Worm (Caenorhabditis elegans) whole organism, young adult: ENCODE results near the gene nspg-3.

Source experiments
- Y53F4B.3 ChIP-seq: fragments of 200-800 bp; sonication (Bioruptor generic); IDR thresholded peaks from 2 replicates; pipeline ENCODE4 v1.3.6; 2022; ENCODE audit warnings: missing genetic modification reagents, missing genetic modification characterization, missing compliant biosample characterization
- ceh-27 ChIP-seq: fragments of 200-800 bp; sonication (Bioruptor generic); optimal IDR thresholded peaks from 2 replicates; lab custom pipeline; 2018; ENCODE audit warnings: mild to moderate bottlenecking, missing genetic modification characterization, moderate library complexity, missing compliant biosample characterization
- efl-1 ChIP-seq: fragments of 150-350 bp; optimal IDR thresholded peaks from 2 replicates; lab custom pipeline; 2014; ENCODE audit warnings: missing biosample characterization, missing genetic modification reagents, missing genetic modification characterization
- fkh-3 ChIP-seq: sonication (generic microtip); optimal IDR thresholded peaks from 2 replicates; lab custom pipeline; 2016; ENCODE audit warnings: mild to moderate bottlenecking, missing genetic modification characterization, missing compliant biosample characterization
- hlh-12 ChIP-seq: sonication (generic microtip); optimal IDR thresholded peaks from 2 replicates; lab custom pipeline; 2016; ENCODE audit warnings: missing genetic modification characterization, missing compliant biosample characterization
- hmg-20 ChIP-seq: fragments of 200-800 bp; sonication (Bioruptor generic); IDR thresholded peaks from 2 replicates; pipeline ENCODE4 v1.3.6; 2022; ENCODE audit warnings: missing genetic modification reagents, missing genetic modification characterization, missing compliant biosample characterization
- lin-35 ChIP-seq, 3 experiments: fragments of 150-350 bp in 2 of 3; sonication (generic microtip) in 1 of 3; optimal IDR thresholded peaks; 2 replicates each; lab custom pipeline; 2014 to 2018; ENCODE audit warnings: missing biosample characterization in 3 of 3, missing genetic modification characterization in 3 of 3, missing genetic modification reagents in 3 of 3
- mxl-1 ChIP-seq: sonication (generic microtip); optimal IDR thresholded peaks from 2 replicates; lab custom pipeline; 2016; ENCODE audit warnings: missing genetic modification characterization, missing compliant biosample characterization
- pbrm-1 ChIP-seq: fragments of 200-800 bp; sonication (Bioruptor generic); IDR thresholded peaks from 2 replicates; pipeline ENCODE4 v1.3.6; 2022; ENCODE audit warnings: missing genetic modification reagents, missing genetic modification characterization, missing compliant biosample characterization
- unc-62 ChIP-seq: fragments of 150-350 bp; optimal IDR thresholded peaks from 2 replicates; lab custom pipeline; 2014; ENCODE audit warnings: missing biosample characterization, missing genetic modification reagents, missing genetic modification characterization

ce11 chrII:6046023-6046631, 45.4 kb upstream of the nspg-3 start:
- no peak for TF ChIP-seq hmg-20 (GFP tag; lab: Robert Waterston, UW)
- TF ChIP-seq Y53F4B.3 (GFP tag; lab: Robert Waterston, UW): no peak
- TF ChIP-seq efl-1 (GFP tag; lab: Kevin White, UChicago): no peak
- no peak for TF ChIP-seq mxl-1 (tag; lab: Kevin White, UChicago)
- no peak for TF ChIP-seq pbrm-1 (GFP tag; lab: Robert Waterston, UW)
- no peak for TF ChIP-seq hlh-12
- TF ChIP-seq ceh-27: no peak
- no peak for TF ChIP-seq lin-35 (GFP tag; optimal IDR thresholded peaks at IDR 0.05; lab: Kevin White, UChicago)
- TF ChIP-seq unc-62 (GFP tag; lab: Kevin White, UChicago): no peak
- no peak for TF ChIP-seq fkh-3 (tag; lab: Kevin White, UChicago)
